Fruit fly (Drosophila melanogaster): ENCODE results near the gene NimB3.

DNA sequence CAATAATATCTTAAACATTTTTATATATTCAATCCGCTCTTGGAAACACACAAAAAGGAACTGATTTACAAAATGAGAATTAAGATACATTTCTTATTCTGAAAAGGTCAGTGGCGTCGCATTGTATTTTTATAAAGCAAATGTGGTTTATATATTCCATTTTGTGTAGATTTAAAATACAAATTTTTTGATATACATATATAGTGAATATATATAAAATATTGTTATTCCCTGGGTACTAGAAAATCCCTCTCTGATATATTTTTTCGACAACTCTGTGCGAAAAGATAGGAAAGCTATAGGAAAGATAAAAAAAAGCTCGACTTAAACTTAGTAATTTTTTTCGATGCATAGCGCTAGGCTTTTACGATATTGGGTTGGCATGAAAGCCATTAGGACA is 36.5 kb downstream of the NimB3 start, which contains the start of gene CG42711:
- TF ChIP-seq CG10348 (GFP tag; IDR thresholded peaks at IDR 0.05) (no peak), gl (tag; optimal IDR thresholded peaks at IDR 0.05) (no peak), Pif1B (GFP tag; optimal IDR thresholded peaks at IDR 0.05) (no peak), rn (GFP tag; IDR thresholded peaks at IDR 0.05) (no peak), CG8301 (tag; optimal IDR thresholded peaks at IDR 0.05) (no peak), CG34367 (tag; optimal IDR thresholded peaks at IDR 0.05) (no peak), D1 (tag; optimal IDR thresholded peaks at IDR 0.05) (no peak), EcR (GFP tag; optimal IDR thresholded peaks at IDR 0.05) (no peak)

Data from whole organism, pupa.